Worm (Caenorhabditis elegans) whole organism, mixed stage, embryonic: ENCODE measurements around the gene cyp-35D1.

ENCODE experiments used
- bed-3 ChIP-seq: fragments of 200-800 bp; sonication (Bioruptor generic); optimal IDR thresholded peaks from 3 replicates; lab custom pipeline; 2018; ENCODE audit warnings: mild to moderate bottlenecking, missing genetic modification characterization, moderate library complexity, missing compliant biosample characterization
- blmp-1 ChIP-seq: fragments of 150-350 bp; optimal IDR thresholded peaks from 2 replicates; lab custom pipeline; 2014; ENCODE audit warnings: missing biosample characterization, missing genetic modification characterization
- ceh-39 ChIP-seq: fragments of 150-350 bp; optimal IDR thresholded peaks from 2 replicates; lab custom pipeline; 2014; ENCODE audit warnings: missing biosample characterization, missing genetic modification characterization
- ceh-43 ChIP-seq: fragments of 200-800 bp; sonication (Bioruptor generic); optimal IDR thresholded peaks from 2 replicates; lab custom pipeline; 2018; ENCODE audit warnings: mild to moderate bottlenecking, missing genetic modification characterization, moderate library complexity, missing compliant biosample characterization
- ceh-83 ChIP-seq: fragments of 200-800 bp; sonication (Bioruptor generic); optimal IDR thresholded peaks from 2 replicates; lab custom pipeline; 2018; ENCODE audit warnings: mild to moderate bottlenecking, missing genetic modification characterization, missing compliant biosample characterization
- ces-1 ChIP-seq: fragments of 150-350 bp; optimal IDR thresholded peaks from 2 replicates; lab custom pipeline; 2014; ENCODE audit warnings: missing biosample characterization, missing genetic modification reagents, missing genetic modification characterization
- cnd-1 ChIP-seq: fragments of 200-800 bp; sonication (Bioruptor generic); optimal IDR thresholded peaks from 2 replicates; lab custom pipeline; 2018; ENCODE audit warnings: mild to moderate bottlenecking, missing genetic modification characterization, missing compliant biosample characterization
- elt-1 ChIP-seq: sonication (generic microtip); optimal IDR thresholded peaks from 2 replicates; lab custom pipeline; 2017; ENCODE audit warnings: missing genetic modification characterization, mild to moderate bottlenecking, missing compliant biosample characterization, antibody characterized with exemption, moderate library complexity, borderline replicate concordance; ENCODE audit not compliant: insufficient read depth
- elt-3 ChIP-seq: fragments of 150-350 bp; optimal IDR thresholded peaks from 2 replicates; lab custom pipeline; 2014; ENCODE audit warnings: missing biosample characterization, missing genetic modification characterization
- flh-1 ChIP-seq: fragments of 200-800 bp; sonication (Bioruptor generic); optimal IDR thresholded peaks from 2 replicates; lab custom pipeline; 2018; ENCODE audit warnings: mild to moderate bottlenecking, missing genetic modification characterization, moderate library complexity, missing compliant biosample characterization
- ham-2 ChIP-seq: fragments of 200-800 bp; sonication (Bioruptor generic); optimal IDR thresholded peaks from 2 replicates; lab custom pipeline; 2018; ENCODE audit warnings: mild to moderate bottlenecking, missing genetic modification characterization, missing compliant biosample characterization
- hlh-1 ChIP-seq: fragments of 150-350 bp; optimal IDR thresholded peaks from 2 replicates; lab custom pipeline; 2014; ENCODE audit warnings: missing biosample characterization, missing genetic modification reagents, missing genetic modification characterization
- lin-13 ChIP-seq: fragments of 150-350 bp; optimal IDR thresholded peaks from 2 replicates; lab custom pipeline; 2014; ENCODE audit warnings: missing biosample characterization, missing genetic modification characterization
- lin-32 ChIP-seq: fragments of 200-800 bp; sonication (Bioruptor generic); optimal IDR thresholded peaks from 2 replicates; lab custom pipeline; 2018; ENCODE audit warnings: mild to moderate bottlenecking, missing genetic modification characterization, missing compliant biosample characterization
- lsy-2 ChIP-seq: fragments of 150-350 bp; optimal IDR thresholded peaks from 2 replicates; lab custom pipeline; 2014; ENCODE audit warnings: missing biosample characterization, missing genetic modification characterization
- mab-5 ChIP-seq: fragments of 150-350 bp; optimal IDR thresholded peaks from 2 replicates; lab custom pipeline; 2014; ENCODE audit warnings: missing biosample characterization, missing genetic modification characterization
- mep-1 ChIP-seq: fragments of 150-350 bp; optimal IDR thresholded peaks from 2 replicates; lab custom pipeline; 2017; ENCODE audit warnings: missing biosample characterization, missing genetic modification reagents, missing genetic modification characterization, inconsistent platforms
- mls-2 ChIP-seq: sonication (generic microtip); optimal IDR thresholded peaks from 2 replicates; lab custom pipeline; 2016; ENCODE audit warnings: mild to moderate bottlenecking, missing genetic modification characterization, moderate library complexity, missing compliant biosample characterization
- nhr-12 ChIP-seq: fragments of 150-350 bp; optimal IDR thresholded peaks from 2 replicates; lab custom pipeline; 2014; ENCODE audit warnings: missing biosample characterization, missing genetic modification characterization
- nhr-2 ChIP-seq: fragments of 150-350 bp; optimal IDR thresholded peaks from 2 replicates; lab custom pipeline; 2014; ENCODE audit warnings: missing biosample characterization, missing genetic modification characterization
- nhr-28 ChIP-seq: fragments of 150-350 bp; optimal IDR thresholded peaks from 2 replicates; lab custom pipeline; 2014; ENCODE audit warnings: missing biosample characterization, missing genetic modification characterization
- nhr-76 ChIP-seq: sonication (generic microtip); optimal IDR thresholded peaks from 2 replicates; lab custom pipeline; 2017; ENCODE audit warnings: missing biosample characterization, missing genetic modification characterization
- pha-4 ChIP-seq: fragments of 150-350 bp; optimal IDR thresholded peaks from 2 replicates; lab custom pipeline; 2018; ENCODE audit warnings: missing biosample characterization, missing genetic modification reagents, missing genetic modification characterization
- sem-2 ChIP-seq: fragments of 200-800 bp; sonication (Bioruptor generic); optimal IDR thresholded peaks from 2 replicates; lab custom pipeline; 2018; ENCODE audit warnings: mild to moderate bottlenecking, missing genetic modification characterization, missing compliant biosample characterization
- snpc-4 ChIP-seq: fragments of 150-350 bp; optimal IDR thresholded peaks from 2 replicates; lab custom pipeline; 2014; ENCODE audit warnings: missing biosample characterization, missing genetic modification characterization
- sptf-1 ChIP-seq: sonication (generic microtip); optimal IDR thresholded peaks from 2 replicates; lab custom pipeline; 2017; ENCODE audit warnings: mild to moderate bottlenecking, missing genetic modification characterization, moderate library complexity, missing compliant biosample characterization
- unc-39 ChIP-seq: fragments of 150-350 bp; optimal IDR thresholded peaks from 2 replicates; lab custom pipeline; 2014; ENCODE audit warnings: missing biosample characterization, missing genetic modification characterization
- unc-62 ChIP-seq: fragments of 150-350 bp; optimal IDR thresholded peaks from 2 replicates; lab custom pipeline; 2014; ENCODE audit warnings: missing biosample characterization, missing genetic modification reagents, missing genetic modification characterization
- zip-8 ChIP-seq: fragments of 150-350 bp; optimal IDR thresholded peaks from 2 replicates; lab custom pipeline; 2014; ENCODE audit warnings: missing biosample characterization, missing genetic modification characterization
- ztf-11 ChIP-seq: fragments of 150-350 bp; optimal IDR thresholded peaks from 2 replicates; lab custom pipeline; 2014; ENCODE audit warnings: missing biosample characterization, missing genetic modification characterization

Gene cyp-35D1

DNA sequence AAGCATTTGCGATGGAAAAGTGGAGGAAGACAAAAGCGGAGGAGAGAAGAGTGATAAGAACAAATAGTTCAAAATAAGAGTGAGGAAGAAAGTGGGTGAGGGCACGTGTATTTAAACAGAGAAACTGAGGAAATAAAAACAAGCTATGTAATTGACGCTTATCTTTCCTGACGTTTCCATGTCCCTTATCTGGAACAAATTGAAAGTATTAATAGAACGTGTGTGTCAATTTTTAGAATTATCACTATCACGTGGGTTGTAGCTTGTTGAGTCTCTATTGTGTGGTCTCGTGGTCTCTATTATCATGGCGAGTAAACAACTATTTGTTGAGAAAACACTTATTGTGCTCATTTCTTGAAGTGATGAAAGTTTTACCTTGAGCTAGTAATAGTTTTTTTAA is 23.2 kb upstream of the cyp-35D1 start, which contains the start of gene T10C6.15:
Gene T10C6.15, minus strand, starts transcription at position 104 of the 400 bp plus-strand sequence.
- no peak for TF ChIP-seq unc-62 (GFP tag; lab: Kevin White, UChicago)
- TF ChIP-seq ceh-39 (tag; lab: Kevin White, UChicago), result no peak
- TF ChIP-seq ham-2 (GFP tag; lab: Kevin White, UChicago), result no peak
- no peak for TF ChIP-seq lsy-2 (tag; lab: Kevin White, UChicago)
- no peak for TF ChIP-seq nhr-12 (tag; lab: Kevin White, UChicago)
- no peak for TF ChIP-seq sptf-1 (tag; lab: Kevin White, UChicago)
- TF ChIP-seq pha-4 (tag; lab: Kevin White, UChicago), result no peak
- TF ChIP-seq bed-3, result no peak
- TF ChIP-seq flh-1 (GFP tag; lab: Kevin White, UChicago), result no peak
- no peak for TF ChIP-seq zip-8
- TF ChIP-seq nhr-28 (tag; lab: Kevin White, UChicago), result no peak
- no peak for TF ChIP-seq mep-1
- no peak for TF ChIP-seq ceh-83 (GFP tag; lab: Kevin White, UChicago)
- TF ChIP-seq mab-5 (tag; lab: Kevin White, UChicago), result no peak
- no peak for TF ChIP-seq mls-2 (tag; lab: Kevin White, UChicago)
- no peak for TF ChIP-seq hlh-1 (tag; lab: Kevin White, UChicago)

ce11 chrV:16046573-16046972 is 22.5 kb upstream of the cyp-35D1 start, which contains the start of gene ZK285.2:
TSS of gene ZK285.2 (plus strand) at chrV:16046873.
- TF ChIP-seq nhr-76 (no peak), cnd-1 (tag; lab: Kevin White, UChicago) (no peak), ceh-83 (GFP tag; lab: Kevin White, UChicago) (no peak), nhr-2 (tag; lab: Kevin White, UChicago) (no peak), elt-1 (tag; lab: Kevin White, UChicago) (no peak), mep-1 (no peak), bed-3 (no peak), nhr-12 (tag; lab: Kevin White, UChicago) (no peak), lin-13 (tag; lab: Kevin White, UChicago) (no peak), zip-8 (no peak), pha-4 (tag; lab: Kevin White, UChicago) (no peak), ham-2 (GFP tag; lab: Kevin White, UChicago) (no peak), ces-1 (GFP tag; lab: Kevin White, UChicago) (no peak), ceh-43 (GFP tag; lab: Kevin White, UChicago) (no peak), nhr-28 (tag; lab: Kevin White, UChicago) (no peak), mls-2 (tag; lab: Kevin White, UChicago) (no peak), lin-32 (GFP tag; lab: Kevin White, UChicago) (no peak), snpc-4 (tag; lab: Kevin White, UChicago) (no peak), ztf-11 (tag; lab: Kevin White, UChicago) (no peak)
- TF ChIP-seq, all 35 proteins: peak for 0

DNA sequence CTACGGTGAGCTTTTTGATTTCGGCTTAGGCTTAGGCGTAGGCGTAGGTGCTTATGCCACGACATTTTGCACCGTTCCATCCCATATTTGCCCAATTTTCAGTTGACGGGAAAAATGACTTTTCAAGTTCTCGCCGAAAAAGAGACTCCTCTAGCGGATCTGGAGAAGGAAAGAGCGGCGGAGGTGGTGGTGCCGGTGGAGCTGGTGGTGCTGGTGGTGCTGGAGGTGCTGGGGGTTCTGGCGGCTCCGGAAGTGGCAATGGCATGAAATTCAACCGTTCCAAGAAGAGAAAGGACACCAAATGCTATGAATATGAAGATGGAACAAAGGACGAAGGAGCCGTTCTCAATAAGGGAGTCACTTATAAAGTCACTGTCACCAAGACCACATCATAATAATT is 22.0 kb upstream of the cyp-35D1 start:
- TF ChIP-seq nhr-2 (tag; lab: Kevin White, UChicago) (no peak), ham-2 (GFP tag; lab: Kevin White, UChicago) (no peak), zip-8 (no peak), ztf-11 (tag; lab: Kevin White, UChicago) (no peak), bed-3 (no peak), blmp-1 (tag; lab: Kevin White, UChicago) (no peak), mab-5 (tag; lab: Kevin White, UChicago) (no peak), pha-4 (tag; lab: Kevin White, UChicago) (no peak), cnd-1 (tag; lab: Kevin White, UChicago) (no peak), nhr-12 (tag; lab: Kevin White, UChicago) (no peak), snpc-4 (tag; lab: Kevin White, UChicago) (no peak), unc-62 (GFP tag; lab: Kevin White, UChicago) (no peak), mls-2 (tag; lab: Kevin White, UChicago) (no peak), sem-2 (GFP tag; lab: Kevin White, UChicago) (no peak)
- TF ChIP-seq, all 35 proteins: peak for 0

DNA sequence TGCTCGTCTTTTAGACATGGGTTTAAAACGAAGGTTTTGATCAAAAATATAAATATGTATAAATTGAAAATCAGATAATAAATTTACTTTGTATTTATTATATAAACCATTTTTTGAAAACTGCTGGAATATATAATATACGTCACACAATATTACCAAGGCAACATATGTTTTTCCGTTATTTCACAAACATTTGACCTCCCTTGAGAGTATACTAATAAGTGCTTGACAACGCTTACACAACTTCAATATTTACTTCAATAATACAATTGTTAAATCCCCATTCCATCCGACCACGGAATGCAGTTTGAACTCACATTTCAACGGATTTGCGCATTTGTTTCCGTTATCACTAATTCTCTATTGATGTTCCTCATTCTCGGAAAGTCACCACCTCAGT is 21.5 kb upstream of the cyp-35D1 start, which contains the start of gene str-198:
Gene str-198, plus strand, starts transcription at position 301 of the 400 bp plus-strand sequence.
- TF ChIP-seq ham-2 (GFP tag; lab: Kevin White, UChicago) (no peak), nhr-12 (tag; lab: Kevin White, UChicago) (no peak), nhr-2 (tag; lab: Kevin White, UChicago) (no peak), flh-1 (GFP tag; lab: Kevin White, UChicago) (no peak), lsy-2 (tag; lab: Kevin White, UChicago) (no peak), elt-3 (tag; lab: Kevin White, UChicago) (no peak), ceh-83 (GFP tag; lab: Kevin White, UChicago) (no peak), ces-1 (GFP tag; lab: Kevin White, UChicago) (no peak), nhr-76 (no peak), unc-39 (tag; lab: Kevin White, UChicago) (no peak)
- TF ChIP-seq, all 35 proteins: peak for 0
